Worm (Caenorhabditis elegans): ENCODE measurements around the gene oac-39.

DNA sequence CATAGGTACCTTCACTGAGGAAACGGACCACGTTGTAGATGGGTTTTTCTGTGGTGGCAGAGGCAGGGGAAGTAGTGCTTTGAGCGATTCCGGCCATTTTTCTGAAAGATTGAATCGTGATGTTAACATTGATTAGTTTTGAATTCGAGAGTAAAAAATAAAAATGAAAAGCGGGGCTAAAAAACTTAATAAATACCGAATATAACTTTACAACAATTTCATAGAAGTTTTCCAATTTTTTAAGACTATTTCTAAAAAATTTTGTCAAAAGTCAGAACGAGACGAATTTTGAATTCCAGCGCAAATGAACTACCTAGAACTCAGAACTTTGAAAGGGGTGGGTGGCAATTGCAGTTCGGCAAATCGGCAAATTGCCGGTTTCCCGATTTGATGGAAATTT, 17.0 kb downstream of the oac-39 start, which contains the start of gene kin-33:
- TF ChIP-seq ztf-23 (GFP tag; IDR thresholded peaks at IDR 0.05) (no peak), tab-1 (GFP tag; IDR thresholded peaks at IDR 0.05) (no peak), ztf-29 (GFP tag; IDR thresholded peaks at IDR 0.05) (no peak), T22C8.4 (GFP tag; IDR thresholded peaks at IDR 0.05) (no peak), flt-1 (GFP tag; IDR thresholded peaks at IDR 0.05) (no peak)

Measured in whole organism, midembryonic.